Fruit fly (Drosophila melanogaster) whole organism, pupa: Measurements from ENCODE around the gene CG31099.

ENCODE experiments used
- CG10348 ChIP-seq: fragments of 200-800 bp; sonication (Bioruptor generic); IDR thresholded peaks from 2 replicates; pipeline ENCODE4 v1.3.6; 2022; ENCODE audit warnings: missing biosample characterization, missing genetic modification characterization
- CG12605 ChIP-seq: fragments of 200-800 bp; sonication (Bioruptor generic); IDR thresholded peaks from 2 replicates; pipeline ENCODE4 v1.3.6; 2022; ENCODE audit warnings: missing biosample characterization, missing genetic modification characterization
- CG13204 ChIP-seq: fragments of 200-800 bp; sonication (Bioruptor generic); optimal IDR thresholded peaks from 2 replicates; lab custom pipeline; 2018; ENCODE audit warnings: missing biosample characterization, mild to moderate bottlenecking, missing genetic modification characterization, moderate library complexity
- CG14655 ChIP-seq: fragments of 200-800 bp; sonication (Bioruptor generic); optimal IDR thresholded peaks from 3 replicates; lab custom pipeline; 2017; ENCODE audit warnings: mild to moderate bottlenecking, missing biosample characterization, missing genetic modification reagents, missing genetic modification characterization
- CG15710 ChIP-seq: fragments of 200-800 bp; sonication (Bioruptor generic); optimal IDR thresholded peaks from 2 replicates; lab custom pipeline; 2018; ENCODE audit warnings: missing biosample characterization, mild to moderate bottlenecking, missing genetic modification characterization, moderate library complexity
- CG17806 ChIP-seq: fragments of 200-800 bp; sonication (Bioruptor generic); optimal IDR thresholded peaks from 2 replicates; lab custom pipeline; 2018; ENCODE audit warnings: missing biosample characterization, mild to moderate bottlenecking, missing genetic modification characterization, moderate library complexity
- CG32121 ChIP-seq: fragments of 200-800 bp; sonication (Bioruptor generic); IDR thresholded peaks from 2 replicates; pipeline ENCODE4 v1.3.6; 2022; ENCODE audit warnings: missing biosample characterization, missing genetic modification characterization
- CG34367 ChIP-seq: fragments of 200-800 bp; sonication (Bioruptor generic); optimal IDR thresholded peaks from 2 replicates; lab custom pipeline; 2018; ENCODE audit warnings: missing biosample characterization, mild to moderate bottlenecking, missing genetic modification characterization
- CG4496 ChIP-seq: fragments of 200-800 bp; sonication (Bioruptor generic); IDR thresholded peaks from 3 replicates; pipeline ENCODE4 v1.3.6; 2022; ENCODE audit warnings: missing biosample characterization, missing genetic modification characterization
- CG8159 ChIP-seq: fragments of 200-800 bp; sonication (Bioruptor generic); optimal IDR thresholded peaks from 3 replicates; lab custom pipeline; 2018; ENCODE audit warnings: missing biosample characterization, mild to moderate bottlenecking, missing genetic modification characterization, moderate library complexity
- CG8301 ChIP-seq: fragments of 200-800 bp; sonication (Bioruptor generic); optimal IDR thresholded peaks from 2 replicates; lab custom pipeline; 2018; ENCODE audit warnings: missing biosample characterization, mild to moderate bottlenecking, missing genetic modification characterization
- CG9948 ChIP-seq: fragments of 200-800 bp; sonication (Bioruptor generic); optimal IDR thresholded peaks from 2 replicates; lab custom pipeline; 2018; ENCODE audit warnings: missing biosample characterization, mild to moderate bottlenecking, missing genetic modification characterization, moderate library complexity
- D1 ChIP-seq: fragments of 200-800 bp; sonication (Bioruptor generic); optimal IDR thresholded peaks from 2 replicates; lab custom pipeline; 2018; ENCODE audit warnings: missing biosample characterization, mild to moderate bottlenecking, missing genetic modification characterization, moderate library complexity
- EcR ChIP-seq: fragments of 200-800 bp; sonication (Bioruptor generic); optimal IDR thresholded peaks from 3 replicates; lab custom pipeline; 2019; ENCODE audit warnings: missing biosample characterization, missing genetic modification characterization, mild to moderate bottlenecking, moderate library complexity, missing genetic modification reagents
- Ets98B ChIP-seq: fragments of 200-800 bp; sonication (Bioruptor generic); IDR thresholded peaks from 2 replicates; pipeline ENCODE4 v1.3.6; 2022; ENCODE audit warnings: missing biosample characterization, missing genetic modification characterization
- Pif1A ChIP-seq: fragments of 200-800 bp; sonication (Bioruptor generic); optimal IDR thresholded peaks from 3 replicates; lab custom pipeline; 2016; ENCODE audit warnings: missing biosample characterization, missing genetic modification characterization
- Pif1B ChIP-seq: fragments of 200-800 bp; sonication (Bioruptor generic); optimal IDR thresholded peaks from 3 replicates; lab custom pipeline; 2016; ENCODE audit warnings: missing biosample characterization, missing genetic modification characterization
- Snoo ChIP-seq: fragments of 200-800 bp; sonication (Bioruptor generic); optimal IDR thresholded peaks from 3 replicates; lab custom pipeline; 2017; ENCODE audit warnings: missing biosample characterization, mild to moderate bottlenecking, missing genetic modification characterization, inconsistent platforms
- fd96Ca ChIP-seq: fragments of 200-800 bp; sonication (Bioruptor generic); IDR thresholded peaks from 3 replicates; pipeline ENCODE4 v1.3.6; 2022; ENCODE audit warnings: missing biosample characterization, missing genetic modification characterization
- gl ChIP-seq: fragments of 200-800 bp; sonication (Bioruptor generic); optimal IDR thresholded peaks from 2 replicates; lab custom pipeline; 2018; ENCODE audit warnings: missing biosample characterization, mild to moderate bottlenecking, missing genetic modification characterization
- rn ChIP-seq: fragments of 200-800 bp; sonication (Bioruptor generic); IDR thresholded peaks from 2 replicates; pipeline ENCODE4 v1.3.6; 2022; ENCODE audit warnings: missing biosample characterization, missing genetic modification characterization

The CG31099 gene

DNA sequence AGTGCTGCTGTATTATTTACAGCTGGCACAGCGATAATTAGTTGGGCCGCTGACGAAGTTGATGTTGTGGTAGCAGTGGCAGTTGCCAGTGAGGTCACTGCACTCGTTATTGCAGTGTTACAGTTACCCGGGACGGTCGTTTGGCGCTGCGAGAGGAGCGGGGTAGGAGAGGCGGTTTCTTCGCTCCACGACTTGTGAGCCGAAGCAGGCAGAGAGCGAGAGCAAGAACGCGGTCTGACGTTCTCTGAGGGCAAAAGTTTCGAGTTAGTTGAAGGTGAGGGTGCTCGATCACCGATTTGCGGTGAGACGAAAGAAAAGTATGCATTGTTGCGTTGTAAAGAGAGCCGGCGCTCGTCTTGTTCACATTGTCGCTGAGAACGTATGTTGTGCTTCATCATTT is 17.8 kb upstream of the CG31099 start:
- TF ChIP-seq CG12605 (0 out of 2 replicates have a peak, but pooled peaks have one; percentile 27), Ets98B (GFP tag; lab: Robert Waterston, UW) (peak; percentile 47; the same call in 1 of the 2 replicates)

DNA sequence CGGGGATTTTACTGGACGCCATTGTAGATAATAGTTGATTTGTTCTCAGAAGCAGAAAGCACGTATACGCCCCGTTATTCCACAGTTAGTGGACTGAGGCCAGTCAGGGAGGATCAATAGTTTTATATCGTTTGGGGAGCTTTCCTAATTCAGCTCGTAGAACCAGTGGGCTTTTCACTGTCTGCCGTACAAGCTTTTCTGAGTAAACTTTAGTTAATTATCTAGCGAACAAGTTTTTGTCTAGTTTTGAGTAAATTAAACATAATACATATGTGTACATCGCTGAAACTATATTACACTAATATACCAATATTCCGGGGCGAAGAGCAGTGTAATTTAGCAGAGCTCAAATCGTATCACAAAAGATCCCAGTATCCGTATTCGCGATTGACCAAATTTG is 11.9 kb upstream of the CG31099 start, which contains the start of gene CG10562:
TSS of gene CG10562 (minus strand) at position 101 of the 400 bp plus-strand sequence.
- TF ChIP-seq CG10348 (GFP tag; lab: Robert Waterston, UW), result no peak
- TF ChIP-seq CG12605, result no peak
- no peak for TF ChIP-seq Pif1B (GFP tag; lab: Kevin White, UChicago)
- no peak for TF ChIP-seq Pif1A (GFP tag; lab: Kevin White, UChicago)
- TF ChIP-seq CG17806 (tag; lab: Kevin White, UChicago), result no peak
- no peak for TF ChIP-seq CG34367 (tag; lab: Kevin White, UChicago)
- no peak for TF ChIP-seq CG15710
- TF ChIP-seq Snoo (tag; lab: Kevin White, UChicago), result no peak
- no peak for TF ChIP-seq fd96Ca
- TF ChIP-seq CG32121 (GFP tag; lab: Robert Waterston, UW), result no peak
- no peak for TF ChIP-seq CG9948
- no peak for TF ChIP-seq CG8301 (tag; lab: Kevin White, UChicago)

DNA sequence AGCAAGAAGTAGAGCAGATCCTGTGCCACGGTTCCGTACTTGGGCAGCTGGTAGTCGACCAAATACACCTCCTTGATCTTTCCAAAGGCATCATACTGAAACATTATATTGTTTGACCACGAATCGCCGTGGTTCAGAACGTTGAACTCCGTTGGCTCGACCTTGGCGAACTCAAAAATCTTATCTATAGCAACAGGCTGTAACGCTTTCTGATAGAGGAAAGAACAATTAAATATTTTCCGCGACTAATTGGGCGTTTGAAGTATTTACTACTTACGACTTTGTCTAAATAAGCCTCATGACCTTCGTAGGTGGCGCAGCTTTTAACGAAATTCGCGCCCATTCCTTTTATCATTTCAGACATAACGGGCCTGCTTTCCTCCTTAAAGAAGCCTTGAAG is 10.9 kb upstream of the CG31099 start:
- TF ChIP-seq gl (tag; lab: Kevin White, UChicago) (no peak), CG9948 (no peak), CG14655 (GFP tag; lab: Kevin White, UChicago) (no peak), CG10348 (GFP tag; lab: Robert Waterston, UW) (no peak), Pif1B (GFP tag; lab: Kevin White, UChicago) (no peak), EcR (GFP tag; lab: Kevin White, UChicago) (no peak), D1 (no peak), CG15710 (no peak), CG8159 (no peak), CG12605 (no peak), CG8301 (tag; lab: Kevin White, UChicago) (no peak), Ets98B (GFP tag; lab: Robert Waterston, UW) (no peak), fd96Ca (no peak), CG34367 (tag; lab: Kevin White, UChicago) (no peak), Pif1A (GFP tag; lab: Kevin White, UChicago) (no peak), CG32121 (GFP tag; lab: Robert Waterston, UW) (no peak), rn (GFP tag; lab: Robert Waterston, UW) (no peak)

DNA sequence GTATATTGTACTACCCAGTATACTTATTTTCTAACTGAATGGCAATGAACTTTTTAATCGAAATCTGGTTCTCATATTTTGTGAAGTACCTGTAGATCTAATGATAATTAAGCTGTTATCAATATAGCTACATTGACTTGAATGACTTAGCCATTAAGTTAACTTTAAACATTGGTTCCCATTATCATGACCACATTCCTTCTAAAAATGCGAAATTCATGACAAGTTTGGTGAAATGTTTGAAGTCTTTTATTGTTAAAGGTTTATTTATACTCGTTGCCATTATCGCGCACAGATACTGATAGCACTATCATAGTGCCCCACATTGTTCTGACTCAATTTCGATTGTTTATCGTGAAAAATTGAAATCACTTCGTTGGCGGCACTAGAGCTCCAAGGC is 10.2 kb upstream of the CG31099 start:
- no peak for TF ChIP-seq CG4496 (GFP tag; lab: Robert Waterston, UW)
- TF ChIP-seq gl (tag; lab: Kevin White, UChicago), result no peak
- no peak for TF ChIP-seq Pif1A (GFP tag; lab: Kevin White, UChicago)
- TF ChIP-seq CG34367 (tag; lab: Kevin White, UChicago), result no peak
- no peak for TF ChIP-seq rn (GFP tag; lab: Robert Waterston, UW)
- no peak for TF ChIP-seq CG15710
- no peak for TF ChIP-seq CG14655 (GFP tag; lab: Kevin White, UChicago)
- TF ChIP-seq CG8159, result no peak
- TF ChIP-seq Pif1B (GFP tag; lab: Kevin White, UChicago), result no peak
- TF ChIP-seq EcR (GFP tag; lab: Kevin White, UChicago), result no peak
- no peak for TF ChIP-seq CG17806 (tag; lab: Kevin White, UChicago)
- TF ChIP-seq CG32121 (GFP tag; lab: Robert Waterston, UW), result no peak
- no peak for TF ChIP-seq CG8301 (tag; lab: Kevin White, UChicago)
- no peak for TF ChIP-seq D1
- TF ChIP-seq CG12605, result no peak
- no peak for TF ChIP-seq Snoo (tag; lab: Kevin White, UChicago)
- TF ChIP-seq, all 21 proteins: peak for 0

DNA sequence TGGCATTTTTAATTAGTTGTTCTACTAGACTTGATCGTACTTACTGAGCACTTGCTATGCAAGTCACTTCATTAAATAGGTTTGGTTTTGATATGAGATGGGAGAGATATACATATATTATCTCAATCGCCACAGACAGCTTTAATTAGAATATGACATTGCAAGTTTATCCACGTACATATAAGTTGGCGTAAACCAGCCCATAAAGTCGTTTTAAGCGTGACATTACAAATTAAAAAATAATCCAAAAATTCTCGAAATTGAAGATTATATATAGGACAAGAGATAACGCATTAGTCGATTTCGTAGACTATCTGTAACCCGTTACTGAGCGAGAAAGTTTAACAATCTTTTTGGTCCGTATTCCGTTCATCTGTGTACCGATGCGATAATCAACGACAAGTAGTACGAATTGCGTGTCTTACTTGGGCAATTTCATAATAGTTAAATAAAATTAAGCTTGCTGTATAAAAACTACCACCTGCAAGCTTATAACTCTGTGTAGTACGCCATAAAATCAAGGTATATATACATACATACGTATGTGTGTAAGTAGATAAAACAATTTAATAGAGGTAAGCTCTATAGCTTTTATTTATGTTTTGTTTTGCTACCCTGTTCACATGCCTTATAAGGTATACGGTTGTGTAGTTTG is 9.4 kb upstream of the CG31099 start, which contains the start of gene CG10560:
TSS of gene CG10560 (minus strand) at position 51 of the 655 bp plus-strand sequence.
- no peak for TF ChIP-seq Pif1B (GFP tag; lab: Kevin White, UChicago)
- no peak for TF ChIP-seq EcR (GFP tag; lab: Kevin White, UChicago)
- no peak for TF ChIP-seq CG12605
- no peak for TF ChIP-seq gl (tag; lab: Kevin White, UChicago)
- TF ChIP-seq CG8159, result no peak
- TF ChIP-seq CG4496 (GFP tag; lab: Robert Waterston, UW), result no peak
- no peak for TF ChIP-seq Snoo (tag; lab: Kevin White, UChicago)
- no peak for TF ChIP-seq rn (GFP tag; lab: Robert Waterston, UW)
- TF ChIP-seq CG13204, result no peak
- TF ChIP-seq D1, result no peak
- no peak for TF ChIP-seq CG17806 (tag; lab: Kevin White, UChicago)
- no peak for TF ChIP-seq CG9948
- no peak for TF ChIP-seq Ets98B (GFP tag; lab: Robert Waterston, UW)
- no peak for TF ChIP-seq CG10348 (GFP tag; lab: Robert Waterston, UW)
- no peak for TF ChIP-seq fd96Ca
- TF ChIP-seq, all 21 proteins: peak for 0

DNA sequence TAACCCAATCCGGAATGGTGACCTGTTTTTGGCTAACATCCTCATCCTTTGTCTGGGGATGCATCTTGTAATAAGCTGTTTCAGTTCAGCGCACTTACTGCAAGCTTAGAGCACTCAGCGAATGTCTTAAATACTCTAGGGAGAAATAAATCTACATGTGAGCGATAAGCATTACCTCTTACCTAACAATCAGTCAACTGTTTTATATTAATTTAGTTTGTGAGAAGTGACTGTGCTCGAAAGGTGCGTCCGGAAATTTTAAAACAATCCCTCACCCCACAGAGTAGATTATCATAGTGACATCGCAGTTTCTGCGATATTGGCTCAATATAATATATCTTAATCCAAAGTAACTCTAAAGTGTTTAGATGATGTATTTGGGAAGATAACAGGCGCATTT is 7.3 kb upstream of the CG31099 start, which contains the start of gene CG10553:
TSS of gene CG10553 (minus strand) at position 101 of the 400 bp plus-strand sequence.
- TF ChIP-seq D1, result no peak
- no peak for TF ChIP-seq EcR (GFP tag; lab: Kevin White, UChicago)
- no peak for TF ChIP-seq CG10348 (GFP tag; lab: Robert Waterston, UW)
- no peak for TF ChIP-seq fd96Ca
- TF ChIP-seq CG13204, result no peak
- TF ChIP-seq Pif1A (GFP tag; lab: Kevin White, UChicago), result no peak
- no peak for TF ChIP-seq CG17806 (tag; lab: Kevin White, UChicago)
- TF ChIP-seq Snoo (tag; lab: Kevin White, UChicago), result no peak
- no peak for TF ChIP-seq CG34367 (tag; lab: Kevin White, UChicago)
- no peak for TF ChIP-seq CG32121 (GFP tag; lab: Robert Waterston, UW)
- no peak for TF ChIP-seq CG8159
- no peak for TF ChIP-seq Ets98B (GFP tag; lab: Robert Waterston, UW)
- TF ChIP-seq rn (GFP tag; lab: Robert Waterston, UW), result no peak
- no peak for TF ChIP-seq gl (tag; lab: Kevin White, UChicago)
- no peak for TF ChIP-seq CG4496 (GFP tag; lab: Robert Waterston, UW)
- no peak for TF ChIP-seq CG8301 (tag; lab: Kevin White, UChicago)
- TF ChIP-seq CG12605, result no peak
- no peak for TF ChIP-seq CG15710
- TF ChIP-seq Pif1B (GFP tag; lab: Kevin White, UChicago), result no peak
- no peak for TF ChIP-seq CG9948
